Worm (Caenorhabditis elegans): ENCODE measurements around the gene mtm-3.

The mtm-3 gene

ce11 chrIII:3789688-3790371 lies 10.4 kb downstream of the mtm-3 start:
- TF ChIP-seq him-1 (tag; optimal IDR thresholded peaks at IDR 0.05) (no peak), W03F9.2 (tag; optimal IDR thresholded peaks at IDR 0.05) (no peak), dao-5 (tag; optimal IDR thresholded peaks at IDR 0.05) (no peak)

ce11 chrIII:3786427-3786935 lies 13.8 kb downstream of the mtm-3 start, which contains the start of gene acy-3:
TSS of gene acy-3 (minus strand) at chrIII:3786477.
- TF ChIP-seq W03F9.2 (tag; optimal IDR thresholded peaks at IDR 0.05) (no peak), him-1 (tag; optimal IDR thresholded peaks at IDR 0.05) (no peak), dao-5 (tag; optimal IDR thresholded peaks at IDR 0.05) (no peak)

ce11 chrIII:3785094-3785493 lies 15.2 kb downstream of the mtm-3 start:
- TF ChIP-seq dao-5 (tag; optimal IDR thresholded peaks at IDR 0.05) (no peak), W03F9.2 (tag; optimal IDR thresholded peaks at IDR 0.05) (no peak), him-1 (tag; optimal IDR thresholded peaks at IDR 0.05) (no peak)

ce11 chrIII:3783914-3784313 lies 16.4 kb downstream of the mtm-3 start:
- TF ChIP-seq W03F9.2 (tag; optimal IDR thresholded peaks at IDR 0.05), result no peak
- TF ChIP-seq dao-5 (tag; optimal IDR thresholded peaks at IDR 0.05), result no peak

ce11 chrIII:3782853-3783252 lies 17.4 kb downstream of the mtm-3 start:
- TF ChIP-seq W03F9.2 (tag; optimal IDR thresholded peaks at IDR 0.05) (no peak), him-1 (tag; optimal IDR thresholded peaks at IDR 0.05) (no peak), dao-5 (tag; optimal IDR thresholded peaks at IDR 0.05) (no peak)

- TF ChIP-seq W03F9.2 (tag; optimal IDR thresholded peaks at IDR 0.05) (no peak), him-1 (tag; optimal IDR thresholded peaks at IDR 0.05) (no peak), dao-5 (tag; optimal IDR thresholded peaks at IDR 0.05) (no peak)
Observed at ce11 chrIII:3781827-3782226, 18.4 kb downstream of the mtm-3 start.

ce11 chrIII:3774550-3774949 lies 25.7 kb downstream of the mtm-3 start:
- no peak for TF ChIP-seq dao-5 (tag; optimal IDR thresholded peaks at IDR 0.05)
- no peak for TF ChIP-seq W03F9.2 (tag; optimal IDR thresholded peaks at IDR 0.05)
- no peak for TF ChIP-seq him-1 (tag; optimal IDR thresholded peaks at IDR 0.05)

ce11 chrIII:3773173-3773572 lies 27.1 kb downstream of the mtm-3 start, which contains the start of gene lec-4:
TSS of gene lec-4 (minus strand) at chrIII:3773326.
- TF ChIP-seq W03F9.2 (tag; optimal IDR thresholded peaks at IDR 0.05), result no peak

ce11 chrIII:3768200-3768599 lies 32.1 kb downstream of the mtm-3 start, which contains the start of gene gmeb-3:
TSS of gene gmeb-3 (plus strand) at chrIII:3768500.
- TF ChIP-seq him-1 (tag; optimal IDR thresholded peaks at IDR 0.05) (no peak), W03F9.2 (tag; optimal IDR thresholded peaks at IDR 0.05) (no peak), dao-5 (tag; optimal IDR thresholded peaks at IDR 0.05) (no peak)

ce11 chrIII:3765460-3765859 lies 34.8 kb downstream of the mtm-3 start, which contains the start of gene C44F1.1:
TSS of gene C44F1.1 (minus strand) at chrIII:3765560.
- TF ChIP-seq him-1 (tag; optimal IDR thresholded peaks at IDR 0.05) (no peak), dao-5 (tag; optimal IDR thresholded peaks at IDR 0.05) (no peak), W03F9.2 (tag; optimal IDR thresholded peaks at IDR 0.05) (no peak)

ce11 chrIII:3764584-3764983 lies 35.7 kb downstream of the mtm-3 start:
- no peak for TF ChIP-seq dao-5 (tag; optimal IDR thresholded peaks at IDR 0.05)
- no peak for TF ChIP-seq W03F9.2 (tag; optimal IDR thresholded peaks at IDR 0.05)
- TF ChIP-seq him-1 (tag; optimal IDR thresholded peaks at IDR 0.05), result no peak

ce11 chrIII:3764043-3764442 lies 36.2 kb downstream of the mtm-3 start:
- TF ChIP-seq him-1 (tag; optimal IDR thresholded peaks at IDR 0.05) (no peak), dao-5 (tag; optimal IDR thresholded peaks at IDR 0.05) (no peak), W03F9.2 (tag; optimal IDR thresholded peaks at IDR 0.05) (no peak)

- TF ChIP-seq W03F9.2 (tag; optimal IDR thresholded peaks at IDR 0.05) (no peak), dao-5 (tag; optimal IDR thresholded peaks at IDR 0.05) (no peak), him-1 (tag; optimal IDR thresholded peaks at IDR 0.05) (no peak)
Observed at ce11 chrIII:3759312-3759711, 41.0 kb downstream of the mtm-3 start, which contains the start of gene arcp-1. TSS of gene arcp-1 (minus strand) at chrIII:3759412.

ce11 chrIII:3745138-3745537 lies 55.1 kb downstream of the mtm-3 start, which contains the start of gene lin-48:
TSS of gene lin-48 (plus strand) at chrIII:3745438.
- TF ChIP-seq him-1 (tag; optimal IDR thresholded peaks at IDR 0.05) (no peak), dao-5 (tag; optimal IDR thresholded peaks at IDR 0.05) (no peak), W03F9.2 (tag; optimal IDR thresholded peaks at IDR 0.05) (no peak)

ce11 chrIII:3743367-3743766 lies 56.9 kb downstream of the mtm-3 start:
- TF ChIP-seq W03F9.2 (tag; optimal IDR thresholded peaks at IDR 0.05) (no peak), dao-5 (tag; optimal IDR thresholded peaks at IDR 0.05) (no peak), him-1 (tag; optimal IDR thresholded peaks at IDR 0.05) (no peak)
